Fruit fly (Drosophila melanogaster): Measurements from ENCODE around the gene CG42750.

CG42750 gene

DNA sequence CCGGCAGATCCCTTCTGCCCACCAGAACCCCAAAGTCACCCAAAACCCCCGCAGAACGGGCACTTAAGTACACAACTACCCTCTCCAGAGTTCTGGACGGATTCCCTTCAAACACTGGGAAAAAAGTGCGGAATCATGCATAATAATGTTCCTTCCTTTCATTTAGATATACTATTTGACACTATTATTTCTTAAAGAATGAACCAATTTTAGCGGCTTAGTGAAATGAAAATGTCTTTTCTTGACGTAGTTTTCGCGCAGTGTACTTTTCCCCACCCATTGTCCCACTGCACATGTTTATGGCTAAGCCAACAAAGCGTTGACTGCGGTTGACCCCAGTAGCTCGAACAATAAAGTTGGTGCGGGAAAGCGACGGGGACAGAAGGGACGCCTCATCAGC lies 88.9 kb downstream of the CG42750 start (continued):
- TF ChIP-seq MESR4 (GFP tag; optimal IDR thresholded peaks at IDR 0.05) (no peak), CG18011 (GFP tag; optimal IDR thresholded peaks at IDR 0.05) (no peak), CG13296 (GFP tag; optimal IDR thresholded peaks at IDR 0.05) (no peak), Sox100B (GFP tag; optimal IDR thresholded peaks at IDR 0.05) (no peak), vfl (GFP tag; optimal IDR thresholded peaks at IDR 0.05) (no peak), CG7271 (tag; optimal IDR thresholded peaks at IDR 0.05) (no peak), Chrac-16 (GFP tag; optimal IDR thresholded peaks at IDR 0.05) (no peak), toy (GFP tag; IDR thresholded peaks at IDR 0.05) (no peak), br (optimal IDR thresholded peaks at IDR 0.05) (no peak), CG31365 (tag; optimal IDR thresholded peaks at IDR 0.05) (no peak), Bteb2 (GFP tag; optimal IDR thresholded peaks at IDR 0.05) (no peak), CG3065 (GFP tag; optimal IDR thresholded peaks at IDR 0.05) (no peak), CG30403 (GFP tag; optimal IDR thresholded peaks at IDR 0.05) (peak; percentile 14), odd (GFP tag; optimal IDR thresholded peaks at IDR 0.05) (no peak), ase (GFP tag; IDR thresholded peaks at IDR 0.05) (no peak), CG43689 (GFP tag; IDR thresholded peaks at IDR 0.05) (no peak), CG10654 (GFP tag; optimal IDR thresholded peaks at IDR 0.05) (no peak), CG17186 (GFP tag; optimal IDR thresholded peaks at IDR 0.05) (no peak), CG5180 (GFP tag; optimal IDR thresholded peaks at IDR 0.05) (no peak), cad (GFP tag; optimal IDR thresholded peaks at IDR 0.05) (no peak), CG6765 (GFP tag; optimal IDR thresholded peaks at IDR 0.05) (no peak), ash1 (GFP tag; optimal IDR thresholded peaks at IDR 0.05) (no peak), Xbp1 (GFP tag; optimal IDR thresholded peaks at IDR 0.05) (peak; percentile 9), unc-4 (GFP tag; IDR thresholded peaks at IDR 0.05; ENCODE audit: partially characterized antibody) (no peak), knrl (GFP tag; IDR thresholded peaks at IDR 0.05; ENCODE audit: partially characterized antibody) (no peak), Scr (GFP tag; IDR thresholded peaks at IDR 0.05; ENCODE audit: partially characterized antibody) (no peak), CG3847 (GFP tag; IDR thresholded peaks at IDR 0.05) (no peak), maf-S (GFP tag; optimal IDR thresholded peaks at IDR 0.05) (no peak), Nf-YB (GFP tag; optimal IDR thresholded peaks at IDR 0.05) (no peak), Oaz (GFP tag; IDR thresholded peaks at IDR 0.05) (no peak), MTF-1 (GFP tag; optimal IDR thresholded peaks at IDR 0.05; ENCODE audit: borderline replicate concordance) (no peak), CG15479 (GFP tag; optimal IDR thresholded peaks at IDR 0.05) (no peak), ERR (GFP tag; optimal IDR thresholded peaks at IDR 0.05) (no peak), CG7839 (tag; optimal IDR thresholded peaks at IDR 0.05) (no peak), sug (tag; optimal IDR thresholded peaks at IDR 0.05) (no peak), CG6175 (GFP tag; IDR thresholded peaks at IDR 0.05) (no peak), Dad (GFP tag; optimal IDR thresholded peaks at IDR 0.05) (no peak), B-H1 (GFP tag; IDR thresholded peaks at IDR 0.05) (no peak), CG30020 (tag; optimal IDR thresholded peaks at IDR 0.05) (no peak), CG14441 (GFP tag; IDR thresholded peaks at IDR 0.05) (no peak), ttk (GFP tag; IDR thresholded peaks at IDR 0.05) (0 out of 2 replicates have a peak, but pooled peaks have one; percentile 10), Xrp1 (GFP tag; IDR thresholded peaks at IDR 0.05) (peak; percentile 52; the same call in 1 of the 2 replicates), Ravus (GFP tag; IDR thresholded peaks at IDR 0.05) (no peak), CG17568 (GFP tag; optimal IDR thresholded peaks at IDR 0.05) (no peak), CG8388 (GFP tag; optimal IDR thresholded peaks at IDR 0.05) (no peak), btn (GFP tag; optimal IDR thresholded peaks at IDR 0.05) (no peak), fu2 (GFP tag; optimal IDR thresholded peaks at IDR 0.05) (no peak), cato (GFP tag; optimal IDR thresholded peaks at IDR 0.05; ENCODE audit: borderline replicate concordance) (no peak), tin (GFP tag; optimal IDR thresholded peaks at IDR 0.05) (no peak), Pdp1 (GFP tag; optimal IDR thresholded peaks at IDR 0.05) (peak in 1 of 2 experiments; percentile 20), jigr1 (GFP tag; IDR thresholded peaks at IDR 0.05) (no peak), Dfd (GFP tag; optimal IDR thresholded peaks at IDR 0.05) (no peak)

All from whole organism, embryonic.